Fruit fly (Drosophila melanogaster): Measurements from ENCODE around the gene CG11590.

CG11590 gene

dm6 chrX:14211250-14211944, 11.4 kb downstream of the CG11590 start (continued):
- TF ChIP-seq Blimp-1 (GFP tag; optimal IDR thresholded peaks at IDR 0.05): no peak
- no peak for TF ChIP-seq Ets96B (tag; optimal IDR thresholded peaks at IDR 0.05)
- no peak for TF ChIP-seq Gug (GFP tag; IDR thresholded peaks at IDR 0.05)
- no peak for TF ChIP-seq CG16779 (tag; optimal IDR thresholded peaks at IDR 0.05)
- peak; percentile 38 for TF ChIP-seq OdsH (GFP tag; optimal IDR thresholded peaks at IDR 0.05)
- TF ChIP-seq CG3032 (tag; optimal IDR thresholded peaks at IDR 0.05): peak; percentile 30
- peak; percentile 46 for TF ChIP-seq CG6808 (GFP tag; optimal IDR thresholded peaks at IDR 0.05)
- no peak for TF ChIP-seq CG10669 (GFP tag; optimal IDR thresholded peaks at IDR 0.05)
- TF ChIP-seq CG8119 (GFP tag; IDR thresholded peaks at IDR 0.05): no peak

- TF ChIP-seq dac (GFP tag; optimal IDR thresholded peaks at IDR 0.05) (no peak), CG16779 (tag; optimal IDR thresholded peaks at IDR 0.05) (no peak), Eip78C (GFP tag) (peak; percentile 4), lz (GFP tag; optimal IDR thresholded peaks at IDR 0.05) (no peak), net (GFP tag; optimal IDR thresholded peaks at IDR 0.05) (no peak), eg (GFP tag; IDR thresholded peaks at IDR 0.05) (peak; percentile 18; the same call in 1 of the 3 replicates), CG6808 (GFP tag; optimal IDR thresholded peaks at IDR 0.05) (peak; percentile 1), CG9139 (GFP tag; optimal IDR thresholded peaks at IDR 0.05) (peak; percentile 38), ss (GFP tag; optimal IDR thresholded peaks at IDR 0.05) (peak; percentile 23 to 48), Hr38 (GFP tag; optimal IDR thresholded peaks at IDR 0.05) (no peak), Eip93F (GFP tag; optimal IDR thresholded peaks at IDR 0.05) (no peak), Sox14 (GFP tag; optimal IDR thresholded peaks at IDR 0.05) (no peak), CG11902 (GFP tag; optimal IDR thresholded peaks at IDR 0.05) (no peak), achi (GFP tag; optimal IDR thresholded peaks at IDR 0.05) (no peak), dsx (GFP tag; optimal IDR thresholded peaks at IDR 0.05; ENCODE audit: poor library complexity, severe bottlenecking) (peak; percentile 12), CG8319 (GFP tag; optimal IDR thresholded peaks at IDR 0.05) (no peak), salr (GFP tag; optimal IDR thresholded peaks at IDR 0.05) (no peak), CG6163 (GFP tag; IDR thresholded peaks at IDR 0.05) (0 out of 3 replicates have a peak, but pooled peaks have one; percentile 42), Blimp-1 (GFP tag; optimal IDR thresholded peaks at IDR 0.05) (no peak), topi (GFP tag; optimal IDR thresholded peaks at IDR 0.05) (no peak), fd85E (GFP tag; optimal IDR thresholded peaks at IDR 0.05) (no peak), CG7368 (GFP tag; optimal IDR thresholded peaks at IDR 0.05) (no peak), CG1621 (tag; optimal IDR thresholded peaks at IDR 0.05) (peak; percentile 61), svp (GFP tag) (peak; percentile 47)
Measured at dm6 chrX:14212147-14212792, 12.3 kb downstream of the CG11590 start.

dm6 chrX:14213509-14214154, 13.7 kb downstream of the CG11590 start:
- TF ChIP-seq lz (GFP tag; optimal IDR thresholded peaks at IDR 0.05): no peak
- no peak for TF ChIP-seq Met (GFP tag; optimal IDR thresholded peaks at IDR 0.05)
- peak; percentile 42 for TF ChIP-seq OdsH (GFP tag; optimal IDR thresholded peaks at IDR 0.05)
- TF ChIP-seq Eip78C (GFP tag): peak; percentile 77
- no peak for TF ChIP-seq CG8632 (GFP tag; optimal IDR thresholded peaks at IDR 0.05)
- TF ChIP-seq achi (GFP tag; optimal IDR thresholded peaks at IDR 0.05): peak; percentile 25
- TF ChIP-seq CG34406 (GFP tag; optimal IDR thresholded peaks at IDR 0.05): no peak
- no peak for TF ChIP-seq Hr39 (GFP tag; optimal IDR thresholded peaks at IDR 0.05)
- peak; percentile 72 for TF ChIP-seq eg (GFP tag; IDR thresholded peaks at IDR 0.05)
- no peak for TF ChIP-seq CG11294 (GFP tag; IDR thresholded peaks at IDR 0.05)
- TF ChIP-seq CG8319 (GFP tag; optimal IDR thresholded peaks at IDR 0.05): no peak
- no peak for TF ChIP-seq CG11762 (GFP tag; optimal IDR thresholded peaks at IDR 0.05; ENCODE audit: insufficient read depth)
- peak; percentile 66 for TF ChIP-seq CG15336 (GFP tag; IDR thresholded peaks at IDR 0.05)
- TF ChIP-seq Sox102F (GFP tag; optimal IDR thresholded peaks at IDR 0.05): no peak
- no peak for TF ChIP-seq Ets21C (GFP tag; optimal IDR thresholded peaks at IDR 0.05)
- TF ChIP-seq Eip93F (GFP tag; optimal IDR thresholded peaks at IDR 0.05): no peak
- no peak for TF ChIP-seq spab (GFP tag; optimal IDR thresholded peaks at IDR 0.05)
- TF ChIP-seq CG31627 (GFP tag; optimal IDR thresholded peaks at IDR 0.05): no peak
- TF ChIP-seq CG6792 (GFP tag; optimal IDR thresholded peaks at IDR 0.05): no peak
- TF ChIP-seq CG3032 (tag; optimal IDR thresholded peaks at IDR 0.05): no peak
- TF ChIP-seq CG7368 (GFP tag; optimal IDR thresholded peaks at IDR 0.05): no peak
- TF ChIP-seq ss (GFP tag; optimal IDR thresholded peaks at IDR 0.05): no peak
- TF ChIP-seq Lpt (GFP tag; optimal IDR thresholded peaks at IDR 0.05): peak; percentile 34
- TF ChIP-seq CG6808 (GFP tag; optimal IDR thresholded peaks at IDR 0.05): peak; percentile 51
- peak; percentile 59 for TF ChIP-seq CG4318 (GFP tag; optimal IDR thresholded peaks at IDR 0.05)
- TF ChIP-seq cyc (GFP tag; optimal IDR thresholded peaks at IDR 0.05): no peak

All from whole organism, prepupa.